Worm (Caenorhabditis elegans) whole organism, young adult: ENCODE data around the gene T14G8.4.

ENCODE experiments used
- B0261.1 ChIP-seq: sonication (generic microtip); optimal IDR thresholded peaks from 2 replicates; lab custom pipeline; 2016; ENCODE audit warnings: mild to moderate bottlenecking, missing genetic modification characterization, moderate library complexity, missing compliant biosample characterization
- B0336.3 ChIP-seq: fragments of 200-800 bp; sonication (Bioruptor generic); IDR thresholded peaks from 2 replicates; pipeline ENCODE4 v1.3.6; 2022; ENCODE audit warnings: missing genetic modification characterization, missing compliant biosample characterization
- C06A6.2 ChIP-seq: fragments of 200-800 bp; sonication (Bioruptor generic); conservative IDR thresholded peaks from 2 replicates; pipeline ENCODE4 v1.3.6; 2022; ENCODE audit warnings: missing genetic modification characterization, missing compliant biosample characterization
- C17E4.6 ChIP-seq: fragments of 200-800 bp; sonication (Bioruptor generic); IDR thresholded peaks from 2 replicates; pipeline ENCODE4 v1.3.6; 2022; ENCODE audit warnings: missing genetic modification reagents, missing genetic modification characterization, missing compliant biosample characterization
- K11D2.4 ChIP-seq: fragments of 200-800 bp; sonication (Bioruptor generic); IDR thresholded peaks from 2 replicates; pipeline ENCODE4 v1.3.6; 2022; ENCODE audit warnings: missing genetic modification reagents, missing genetic modification characterization, missing compliant biosample characterization
- T26A5.8 ChIP-seq: sonication (generic microtip); optimal IDR thresholded peaks from 2 replicates; lab custom pipeline; 2016; ENCODE audit warnings: missing genetic modification characterization, missing compliant biosample characterization
- Y67H2A.10 ChIP-seq: fragments of 200-800 bp; sonication (Bioruptor generic); conservative IDR thresholded peaks from 2 replicates; pipeline ENCODE4 v1.3.6; 2022; ENCODE audit warnings: missing genetic modification reagents, missing genetic modification characterization, missing compliant biosample characterization
- aptf-2 ChIP-seq: fragments of 200-800 bp; sonication (Bioruptor generic); conservative IDR thresholded peaks from 2 replicates; pipeline ENCODE4 v1.3.6; 2022; ENCODE audit warnings: missing genetic modification reagents, missing genetic modification characterization, missing compliant biosample characterization
- attf-5 ChIP-seq: fragments of 200-800 bp; sonication (Bioruptor generic); optimal IDR thresholded peaks from 2 replicates; lab custom pipeline; 2018; ENCODE audit warnings: mild to moderate bottlenecking, missing genetic modification characterization, missing compliant biosample characterization
- bed-2 ChIP-seq: fragments of 200-800 bp; sonication (Bioruptor generic); IDR thresholded peaks from 2 replicates; pipeline ENCODE4 v1.3.6; 2022; ENCODE audit warnings: missing genetic modification reagents, missing genetic modification characterization, missing compliant biosample characterization
- cebp-1 ChIP-seq, 2 experiments: fragments of 200-800 bp in 1 of 2; sonication (Bioruptor generic) in 1 of 2; sonication (generic microtip) in 1 of 2; IDR thresholded peaks in 1 of 2; optimal IDR thresholded peaks in 1 of 2; 2 replicates each; pipeline versions ENCODE4 v1.3.6 to Lab custom; 2017 to 2022; ENCODE audit warnings: missing compliant biosample characterization in 2 of 2, missing genetic modification characterization in 2 of 2, mild to moderate bottlenecking in 1 of 2, missing genetic modification reagents in 1 of 2, moderate library complexity in 1 of 2
- cebp-2 ChIP-seq: fragments of 200-800 bp; sonication (Bioruptor generic); IDR thresholded peaks from 2 replicates; pipeline ENCODE4 v1.3.6; 2022; ENCODE audit warnings: missing genetic modification characterization, missing compliant biosample characterization
- ceh-79 ChIP-seq: sonication (generic microtip); optimal IDR thresholded peaks from 2 replicates; lab custom pipeline; 2017; ENCODE audit warnings: mild to moderate bottlenecking, missing genetic modification characterization, missing compliant biosample characterization
- chd-7 ChIP-seq: sonication (generic microtip); optimal IDR thresholded peaks from 2 replicates; lab custom pipeline; 2016; ENCODE audit warnings: mild to moderate bottlenecking, missing genetic modification characterization, moderate library complexity, missing compliant biosample characterization
- dox-1 ChIP-seq: fragments of 200-800 bp; sonication (Bioruptor generic); IDR thresholded peaks from 2 replicates; pipeline ENCODE4 v1.3.6; 2022; ENCODE audit warnings: missing genetic modification reagents, missing genetic modification characterization, missing compliant biosample characterization
- ekl-4 ChIP-seq: fragments of 200-800 bp; sonication (Bioruptor generic); IDR thresholded peaks from 2 replicates; pipeline ENCODE4 v1.3.6; 2022; ENCODE audit warnings: missing genetic modification reagents, missing genetic modification characterization, missing compliant biosample characterization
- ets-4 ChIP-seq: fragments of 200-800 bp; sonication (Bioruptor generic); optimal IDR thresholded peaks from 2 replicates; lab custom pipeline; 2018; ENCODE audit warnings: mild to moderate bottlenecking, missing genetic modification characterization, missing compliant biosample characterization
- gei-17 ChIP-seq: fragments of 200-800 bp; sonication (Bioruptor generic); optimal IDR thresholded peaks from 2 replicates; lab custom pipeline; 2018; ENCODE audit warnings: mild to moderate bottlenecking, missing genetic modification characterization, missing compliant biosample characterization
- hlh-26 ChIP-seq: fragments of 200-800 bp; sonication (Bioruptor generic); conservative IDR thresholded peaks from 2 replicates; pipeline ENCODE4 v1.3.6; 2022; ENCODE audit warnings: missing genetic modification reagents, missing genetic modification characterization, missing compliant biosample characterization
- hmg-20 ChIP-seq: fragments of 200-800 bp; sonication (Bioruptor generic); IDR thresholded peaks from 2 replicates; pipeline ENCODE4 v1.3.6; 2022; ENCODE audit warnings: missing genetic modification reagents, missing genetic modification characterization, missing compliant biosample characterization
- lin-26 ChIP-seq: fragments of 200-800 bp; sonication (Bioruptor generic); IDR thresholded peaks from 2 replicates; pipeline ENCODE4 v1.3.6; 2022; ENCODE audit warnings: missing genetic modification reagents, missing genetic modification characterization, missing compliant biosample characterization
- lin-35 ChIP-seq, 3 experiments: fragments of 150-350 bp in 2 of 3; sonication (generic microtip) in 1 of 3; optimal IDR thresholded peaks; 2 replicates each; lab custom pipeline; 2014 to 2018; ENCODE audit warnings: missing biosample characterization in 3 of 3, missing genetic modification characterization in 3 of 3, missing genetic modification reagents in 3 of 3
- lin-40 ChIP-seq: sonication (generic microtip); optimal IDR thresholded peaks from 2 replicates; lab custom pipeline; 2016; ENCODE audit warnings: missing genetic modification characterization, mild to moderate bottlenecking, missing compliant biosample characterization, missing genotype, missing genetic modification reagents
- lin-54 ChIP-seq: fragments of 200-800 bp; sonication (Bioruptor generic); optimal IDR thresholded peaks from 2 replicates; lab custom pipeline; 2018; ENCODE audit warnings: mild to moderate bottlenecking, missing genetic modification characterization, missing compliant biosample characterization
- lsl-1 ChIP-seq: fragments of 200-800 bp; sonication (Bioruptor generic); optimal IDR thresholded peaks from 2 replicates; lab custom pipeline; 2018; ENCODE audit warnings: mild to moderate bottlenecking, missing genetic modification characterization, moderate library complexity, missing compliant biosample characterization
- mes-4 ChIP-seq: sonication (generic microtip); optimal IDR thresholded peaks from 2 replicates; lab custom pipeline; 2016; ENCODE audit warnings: missing genotype, missing genetic modification characterization, missing compliant biosample characterization
- mxl-1 ChIP-seq: sonication (generic microtip); optimal IDR thresholded peaks from 2 replicates; lab custom pipeline; 2016; ENCODE audit warnings: missing genetic modification characterization, missing compliant biosample characterization
- nfya-1 ChIP-seq: sonication (generic microtip); optimal IDR thresholded peaks from 2 replicates; lab custom pipeline; 2017; ENCODE audit warnings: antibody characterized with exemption, missing compliant biosample characterization, missing genetic modification characterization, borderline replicate concordance; ENCODE audit not compliant: insufficient read depth
- nhr-179 ChIP-seq: sonication (generic microtip); optimal IDR thresholded peaks from 2 replicates; lab custom pipeline; 2016; ENCODE audit warnings: mild to moderate bottlenecking, missing genetic modification characterization, missing compliant biosample characterization
- nhr-80 ChIP-seq: sonication (generic microtip); optimal IDR thresholded peaks from 2 replicates; lab custom pipeline; 2016; ENCODE audit warnings: missing genetic modification characterization, missing compliant biosample characterization
- repo-1 ChIP-seq: sonication (generic microtip); optimal IDR thresholded peaks from 2 replicates; lab custom pipeline; 2017; ENCODE audit warnings: mild to moderate bottlenecking, missing genetic modification characterization, missing compliant biosample characterization
- snpc-1.3 ChIP-seq: sonication (generic microtip); optimal IDR thresholded peaks from 2 replicates; lab custom pipeline; 2017; ENCODE audit warnings: missing genetic modification characterization, mild to moderate bottlenecking, missing compliant biosample characterization, antibody characterized with exemption, moderate library complexity, missing genotype, missing genetic modification reagents; ENCODE audit not compliant: insufficient read depth
- somi-1 ChIP-seq: fragments of 200-800 bp; sonication (Bioruptor generic); optimal IDR thresholded peaks from 2 replicates; lab custom pipeline; 2018; ENCODE audit warnings: mild to moderate bottlenecking, missing genetic modification characterization, missing compliant biosample characterization
- sptf-2 ChIP-seq: fragments of 200-800 bp; sonication (Bioruptor generic); optimal IDR thresholded peaks from 2 replicates; lab custom pipeline; 2018; ENCODE audit warnings: mild to moderate bottlenecking, missing genetic modification characterization, missing compliant biosample characterization
- tlf-1 ChIP-seq: fragments of 200-800 bp; sonication (Bioruptor generic); optimal IDR thresholded peaks from 2 replicates; lab custom pipeline; 2018; ENCODE audit warnings: mild to moderate bottlenecking, missing genetic modification characterization, missing compliant biosample characterization
- zfh-2 ChIP-seq: fragments of 200-800 bp; sonication (Bioruptor generic); conservative IDR thresholded peaks from 2 replicates; pipeline ENCODE4 v1.3.6; 2022; ENCODE audit warnings: missing genetic modification reagents, missing genetic modification characterization, missing compliant biosample characterization
- ztf-18 ChIP-seq: sonication (generic microtip); optimal IDR thresholded peaks from 2 replicates; lab custom pipeline; 2016; ENCODE audit warnings: missing genotype, mild to moderate bottlenecking, missing genetic modification characterization, missing compliant biosample characterization
- ztf-25 ChIP-seq: fragments of 200-800 bp; sonication (Bioruptor generic); IDR thresholded peaks from 2 replicates; pipeline ENCODE4 v1.3.6; 2022; ENCODE audit warnings: missing genetic modification reagents, missing genetic modification characterization, missing compliant biosample characterization

The T14G8.4 gene

ce11 chrX:12876795-12877530 lies 13.3 kb upstream of the T14G8.4 start, which contains the start of gene bcat-1 (continued):
- TF ChIP-seq ztf-18: peak; percentile 40
- no peak for TF ChIP-seq hmg-20 (GFP tag; lab: Robert Waterston, UW)
- no peak for TF ChIP-seq C17E4.6 (GFP tag; lab: Robert Waterston, UW)
- TF ChIP-seq somi-1 (GFP tag; lab: Kevin White, UChicago): peak; percentile 16
- TF ChIP-seq chd-7 (tag; lab: Kevin White, UChicago): peak; percentile 49
- TF ChIP-seq nhr-80 (tag; lab: Kevin White, UChicago): peak; percentile 73
- TF ChIP-seq tlf-1 (GFP tag; lab: Kevin White, UChicago): peak; percentile 1
- no peak for TF ChIP-seq nfya-1 (tag; lab: Kevin White, UChicago)
- no peak for TF ChIP-seq Y67H2A.10 (GFP tag; lab: Robert Waterston, UW)
- no peak for TF ChIP-seq cebp-2
- no peak for TF ChIP-seq nhr-179 (tag; lab: Kevin White, UChicago)
- TF ChIP-seq lin-54: peak; percentile 17
- peak; percentile 47; the same call in 1 of the 2 replicates for TF ChIP-seq K11D2.4 (GFP tag; lab: Robert Waterston, UW)
- TF ChIP-seq B0261.1 (tag; lab: Kevin White, UChicago): no peak
- peak; percentile 57; the same call in 1 of the 2 replicates for TF ChIP-seq dox-1 (GFP tag; lab: Robert Waterston, UW)
- peak; percentile 36 for TF ChIP-seq repo-1
- TF ChIP-seq B0336.3 (GFP tag; lab: Robert Waterston, UW): peak; percentile 30; the same call in 1 of the 2 replicates
- no peak for TF ChIP-seq cebp-1 (GFP tag; IDR thresholded peaks at IDR 0.05; lab: Robert Waterston, UW)
- peak; percentile 68 for TF ChIP-seq cebp-1 (tag; optimal IDR thresholded peaks at IDR 0.05; lab: Kevin White, UChicago)
- TF ChIP-seq zfh-2 (GFP tag; lab: Robert Waterston, UW): peak; percentile 99
- TF ChIP-seq lin-40 (tag; lab: Kevin White, UChicago): peak; percentile 30
- TF ChIP-seq, all 124 proteins: peak for 25

- TF ChIP-seq ekl-4 (GFP tag; lab: Robert Waterston, UW) (0 out of 2 replicates have a peak, but pooled peaks have one; percentile 11), cebp-1 (GFP tag; IDR thresholded peaks at IDR 0.05; lab: Robert Waterston, UW) (peak; percentile 52; the same call in 1 of the 2 replicates), cebp-1 (tag; optimal IDR thresholded peaks at IDR 0.05; lab: Kevin White, UChicago) (peak; percentile 60), ets-4 (GFP tag; lab: Kevin White, UChicago) (no peak)
Observed at ce11 chrX:12875649-12876048, 12.0 kb upstream of the T14G8.4 start.

ce11 chrX:12874798-12875342 lies 11.2 kb upstream of the T14G8.4 start:
- no peak for TF ChIP-seq lin-26 (GFP tag; lab: Robert Waterston, UW)
- no peak for TF ChIP-seq ztf-25 (GFP tag; lab: Robert Waterston, UW)
- no peak for TF ChIP-seq bed-2 (GFP tag; lab: Robert Waterston, UW)
- TF ChIP-seq nhr-80 (tag; lab: Kevin White, UChicago): peak; percentile 53
- TF ChIP-seq hlh-26 (GFP tag; lab: Robert Waterston, UW): no peak

ce11 chrX:12873688-12874364 lies 10.1 kb upstream of the T14G8.4 start:
- TF ChIP-seq sptf-2: no peak
- no peak for TF ChIP-seq chd-7 (tag; lab: Kevin White, UChicago)
- TF ChIP-seq B0336.3 (GFP tag; lab: Robert Waterston, UW): no peak
- TF ChIP-seq mxl-1 (tag; lab: Kevin White, UChicago): no peak
- TF ChIP-seq somi-1 (GFP tag; lab: Kevin White, UChicago): no peak
- TF ChIP-seq lsl-1: no peak
- TF ChIP-seq T26A5.8 (tag; lab: Kevin White, UChicago): no peak
- peak; percentile 72 for TF ChIP-seq nhr-80 (tag; lab: Kevin White, UChicago)
- no peak for TF ChIP-seq mes-4 (tag; lab: Kevin White, UChicago)
- no peak for TF ChIP-seq aptf-2
- TF ChIP-seq gei-17 (GFP tag; lab: Kevin White, UChicago): no peak
- no peak for TF ChIP-seq ceh-79
- TF ChIP-seq hmg-20 (GFP tag; lab: Robert Waterston, UW): no peak
- no peak for TF ChIP-seq snpc-1.3 (tag; lab: Kevin White, UChicago)
- TF ChIP-seq B0261.1 (tag; lab: Kevin White, UChicago): no peak
- TF ChIP-seq K11D2.4 (GFP tag; lab: Robert Waterston, UW): no peak
- TF ChIP-seq lin-35 (GFP tag; optimal IDR thresholded peaks at IDR 0.05; lab: Kevin White, UChicago): peak in 1 of 3 experiments; percentile 25
- TF ChIP-seq C17E4.6 (GFP tag; lab: Robert Waterston, UW): no peak
- peak; percentile 4 for TF ChIP-seq attf-5 (GFP tag; lab: Kevin White, UChicago)
- TF ChIP-seq C06A6.2 (GFP tag; lab: Robert Waterston, UW): 0 out of 2 replicates have a peak, but pooled peaks have one; percentile 47
